Fruit fly (Drosophila melanogaster) whole organism, embryonic: ENCODE results near the gene aru.

ENCODE experiments used
- ATbp ChIP-seq: fragments of 200-800 bp; sonication (Bioruptor generic); optimal IDR thresholded peaks from 2 replicates; lab custom pipeline; 2017; ENCODE audit warnings: missing biosample characterization, mild to moderate bottlenecking, missing genetic modification characterization, missing genetic modification reagents
- CG1024 ChIP-seq: fragments of 200-800 bp; sonication (Bioruptor generic); IDR thresholded peaks from 2 replicates; pipeline ENCODE4 v1.3.6; 2022; ENCODE audit warnings: missing biosample characterization, missing genetic modification characterization
- CG10431 ChIP-seq: fragments of 200-800 bp; sonication (Bioruptor generic); optimal IDR thresholded peaks from 3 replicates; lab custom pipeline; 2018; ENCODE audit warnings: missing biosample characterization, mild to moderate bottlenecking, missing genetic modification characterization
- CG10543 ChIP-seq: fragments of 200-800 bp; sonication (Bioruptor generic); optimal IDR thresholded peaks from 3 replicates; lab custom pipeline; 2017; ENCODE audit warnings: missing biosample characterization, mild to moderate bottlenecking, missing genetic modification characterization, moderate library complexity
- CG11456 ChIP-seq: fragments of 200-800 bp; sonication (Bioruptor generic); IDR thresholded peaks from 3 replicates; pipeline ENCODE4 v1.3.6; 2022; ENCODE audit warnings: missing biosample characterization, missing genetic modification characterization
- CG11504 ChIP-seq: fragments of 200-800 bp; sonication (Bioruptor generic); optimal IDR thresholded peaks from 3 replicates; lab custom pipeline; 2019; ENCODE audit warnings: missing biosample characterization, mild to moderate bottlenecking, missing genetic modification characterization, moderate library complexity
- CG11695 ChIP-seq: fragments of 200-800 bp; sonication (Bioruptor generic); IDR thresholded peaks from 3 replicates; pipeline ENCODE4 v1.3.6; 2022; ENCODE audit warnings: missing biosample characterization, missing genetic modification characterization
- CG12769 ChIP-seq: fragments of 200-800 bp; sonication (Bioruptor generic); optimal IDR thresholded peaks from 2 replicates; lab custom pipeline; 2019; ENCODE audit warnings: missing biosample characterization, mild to moderate bottlenecking, missing genetic modification characterization, moderate library complexity
- CG13624 ChIP-seq: fragments of 200-800 bp; sonication (Bioruptor generic); optimal IDR thresholded peaks from 2 replicates; lab custom pipeline; 2016; ENCODE audit warnings: missing biosample characterization, missing genetic modification characterization
- CG13775 ChIP-seq: fragments of 200-800 bp; sonication (Bioruptor generic); optimal IDR thresholded peaks from 3 replicates; lab custom pipeline; 2017; ENCODE audit warnings: missing biosample characterization, mild to moderate bottlenecking, missing genetic modification characterization
- CG15011 ChIP-seq: fragments of 200-800 bp; sonication (Bioruptor generic); optimal IDR thresholded peaks from 3 replicates; lab custom pipeline; 2018; ENCODE audit warnings: missing biosample characterization, mild to moderate bottlenecking, missing genetic modification characterization
- CG15514 ChIP-seq: fragments of 200-800 bp; sonication (Bioruptor generic); optimal IDR thresholded peaks from 3 replicates; lab custom pipeline; 2017; ENCODE audit warnings: missing biosample characterization, missing genetic modification characterization, mild to moderate bottlenecking, moderate library complexity, missing genetic modification reagents
- CG1603 ChIP-seq: fragments of 200-800 bp; sonication (Bioruptor generic); optimal IDR thresholded peaks from 2 replicates; lab custom pipeline; 2019; ENCODE audit warnings: missing biosample characterization, mild to moderate bottlenecking, missing genetic modification characterization, moderate library complexity
- CG16779 ChIP-seq: fragments of 200-800 bp; sonication (Bioruptor generic); IDR thresholded peaks from 2 replicates; pipeline ENCODE4 v1.3.6; 2022; ENCODE audit warnings: missing biosample characterization, missing genetic modification characterization
- CG17328 ChIP-seq: fragments of 200-800 bp; sonication (Bioruptor generic); IDR thresholded peaks from 2 replicates; pipeline ENCODE4 v1.3.6; 2022; ENCODE audit warnings: missing biosample characterization, missing genetic modification characterization
- CG17385 ChIP-seq: fragments of 200-800 bp; sonication (Bioruptor generic); optimal IDR thresholded peaks from 3 replicates; lab custom pipeline; 2018; ENCODE audit warnings: missing biosample characterization, mild to moderate bottlenecking, missing genetic modification characterization
- CG17612 ChIP-seq: fragments of 200-800 bp; sonication (Bioruptor generic); IDR thresholded peaks from 2 replicates; pipeline ENCODE4 v1.3.6; 2022; ENCODE audit warnings: missing biosample characterization, missing genetic modification characterization
- CG1792 ChIP-seq: fragments of 200-800 bp; sonication (Bioruptor generic); optimal IDR thresholded peaks from 2 replicates; lab custom pipeline; 2016; ENCODE audit warnings: missing biosample characterization, missing genetic modification characterization
- CG18619 ChIP-seq: fragments of 200-800 bp; sonication (Bioruptor generic); optimal IDR thresholded peaks from 3 replicates; lab custom pipeline; 2017; ENCODE audit warnings: missing biosample characterization, mild to moderate bottlenecking, missing genetic modification characterization
- CG2129 ChIP-seq: fragments of 200-800 bp; sonication (Bioruptor generic); IDR thresholded peaks from 2 replicates; pipeline ENCODE4 v1.3.6; 2022; ENCODE audit warnings: missing biosample characterization, missing genetic modification characterization; ENCODE audit not compliant: partially characterized antibody
- CG2678 ChIP-seq: fragments of 200-800 bp; sonication (Bioruptor generic); optimal IDR thresholded peaks from 3 replicates; lab custom pipeline; 2019; ENCODE audit warnings: missing biosample characterization, mild to moderate bottlenecking, missing genetic modification characterization, moderate library complexity
- CG30403 ChIP-seq: fragments of 200-800 bp; sonication (Bioruptor generic); optimal IDR thresholded peaks from 3 replicates; lab custom pipeline; 2016; ENCODE audit warnings: missing biosample characterization, missing genetic modification characterization
- CG31365 ChIP-seq: fragments of 200-800 bp; sonication (Bioruptor generic); optimal IDR thresholded peaks from 2 replicates; lab custom pipeline; 2018; ENCODE audit warnings: missing biosample characterization, mild to moderate bottlenecking, missing genetic modification characterization
- CG3281 ChIP-seq: fragments of 200-800 bp; sonication (Bioruptor generic); optimal IDR thresholded peaks from 3 replicates; lab custom pipeline; 2017; ENCODE audit warnings: missing biosample characterization, mild to moderate bottlenecking, missing genetic modification characterization
- CG4820 ChIP-seq: fragments of 200-800 bp; sonication (Bioruptor generic); optimal IDR thresholded peaks from 3 replicates; lab custom pipeline; 2016; ENCODE audit warnings: missing biosample characterization, missing genetic modification characterization
- CG5953 ChIP-seq: fragments of 200-800 bp; sonication (Bioruptor generic); IDR thresholded peaks from 2 replicates; pipeline ENCODE4 v1.3.6; 2022; ENCODE audit warnings: missing biosample characterization, missing genetic modification characterization
- CG6791 ChIP-seq: fragments of 200-800 bp; sonication (Bioruptor generic); IDR thresholded peaks from 3 replicates; pipeline ENCODE4 v1.3.6; 2022; ENCODE audit warnings: missing biosample characterization, missing genetic modification characterization; ENCODE audit not compliant: partially characterized antibody
- CG6854 ChIP-seq: fragments of 200-800 bp; sonication (Bioruptor generic); optimal IDR thresholded peaks from 3 replicates; lab custom pipeline; 2017; ENCODE audit warnings: missing biosample characterization, mild to moderate bottlenecking, missing genetic modification characterization
- CG7839 ChIP-seq: fragments of 200-800 bp; sonication (Bioruptor generic); optimal IDR thresholded peaks from 3 replicates; lab custom pipeline; 2018; ENCODE audit warnings: missing biosample characterization, mild to moderate bottlenecking, missing genetic modification characterization, moderate library complexity
- CG9932 ChIP-seq: fragments of 200-800 bp; sonication (Bioruptor generic); IDR thresholded peaks from 2 replicates; pipeline ENCODE4 v1.3.6; 2022; ENCODE audit warnings: missing biosample characterization, missing genetic modification characterization
- CoRest ChIP-seq: fragments of 200-800 bp; sonication (Bioruptor generic); optimal IDR thresholded peaks from 3 replicates; lab custom pipeline; 2018; ENCODE audit warnings: missing biosample characterization, mild to moderate bottlenecking, missing genetic modification characterization, moderate library complexity
- Dll ChIP-seq: fragments of 200-800 bp; sonication (Bioruptor generic); IDR thresholded peaks from 4 replicates; pipeline ENCODE4 v1.3.6; 2022; ENCODE audit warnings: missing biosample characterization, missing genetic modification characterization; ENCODE audit not compliant: partially characterized antibody
- Dp ChIP-seq: fragments of 200-800 bp; sonication (Bioruptor generic); optimal IDR thresholded peaks from 2 replicates; lab custom pipeline; 2018; ENCODE audit warnings: missing biosample characterization, mild to moderate bottlenecking, missing genetic modification characterization, moderate library complexity
- Ets97D ChIP-seq: fragments of 200-800 bp; sonication (Bioruptor generic); optimal IDR thresholded peaks from 3 replicates; lab custom pipeline; 2016; ENCODE audit warnings: missing biosample characterization, missing genetic modification characterization
- Hr51 ChIP-seq, 2 experiments: fragments of 200-800 bp; sonication (Bioruptor generic); optimal IDR thresholded peaks; 2 replicates in 1 of 2; 3 replicates in 1 of 2; lab custom pipeline; 2016 to 2018; ENCODE audit warnings: missing biosample characterization in 2 of 2, missing genetic modification characterization in 2 of 2, mild to moderate bottlenecking in 1 of 2, moderate library complexity in 1 of 2
- Jarid2 ChIP-seq: fragments of 200-800 bp; sonication (Bioruptor generic); optimal IDR thresholded peaks from 3 replicates; lab custom pipeline; 2017; ENCODE audit warnings: mild to moderate bottlenecking, missing biosample characterization, missing genetic modification reagents, missing genetic modification characterization
- Sin3A ChIP-seq: fragments of >200 bp; optimal IDR thresholded peaks from 2 replicates; lab custom pipeline; 2018
- br ChIP-seq: fragments of >200 bp; optimal IDR thresholded peaks from 2 replicates; lab custom pipeline; 2017
- cas ChIP-seq: fragments of 200-800 bp; sonication (Bioruptor generic); IDR thresholded peaks from 2 replicates; pipeline ENCODE4 v1.3.6; 2022; ENCODE audit warnings: missing biosample characterization, missing genetic modification characterization
- dati ChIP-seq: fragments of 200-800 bp; sonication (Bioruptor generic); IDR thresholded peaks from 2 replicates; pipeline ENCODE4 v1.3.6; 2022; ENCODE audit warnings: missing biosample characterization, missing genetic modification characterization
- dm ChIP-seq: fragments of 200-800 bp; sonication (Bioruptor generic); optimal IDR thresholded peaks from 3 replicates; lab custom pipeline; 2016; ENCODE audit warnings: missing biosample characterization, missing genetic modification characterization
- gsb ChIP-seq: fragments of 200-800 bp; sonication (Bioruptor generic); IDR thresholded peaks from 2 replicates; pipeline ENCODE4 v1.3.6; 2022; ENCODE audit warnings: missing biosample characterization, missing genetic modification characterization
- her ChIP-seq: fragments of 200-800 bp; sonication (Bioruptor generic); optimal IDR thresholded peaks from 2 replicates; lab custom pipeline; 2016; ENCODE audit warnings: missing biosample characterization, missing genetic modification characterization
- onecut ChIP-seq: fragments of 200-800 bp; sonication (Bioruptor generic); IDR thresholded peaks from 2 replicates; pipeline ENCODE4 v1.3.6; 2022; ENCODE audit warnings: missing biosample characterization, missing genetic modification characterization
- ssp ChIP-seq: fragments of 200-800 bp; sonication (Bioruptor generic); IDR thresholded peaks from 2 replicates; pipeline ENCODE4 v1.3.6; 2022; ENCODE audit warnings: missing biosample characterization, missing genetic modification characterization
- stc ChIP-seq: fragments of 200-800 bp; sonication (Bioruptor generic); IDR thresholded peaks from 2 replicates; pipeline ENCODE4 v1.3.6; 2022; ENCODE audit warnings: missing biosample characterization, missing genetic modification characterization
- stwl ChIP-seq: fragments of 200-800 bp; sonication (Bioruptor generic); optimal IDR thresholded peaks from 3 replicates; lab custom pipeline; 2018; ENCODE audit warnings: missing biosample characterization, mild to moderate bottlenecking, missing genetic modification characterization, moderate library complexity
- sug ChIP-seq: fragments of 200-800 bp; optimal IDR thresholded peaks from 2 replicates; lab custom pipeline; 2019; ENCODE audit warnings: missing biosample characterization, mild to moderate bottlenecking, missing genetic modification characterization, moderate library complexity
- ttk ChIP-seq: fragments of 200-800 bp; sonication (Bioruptor generic); IDR thresholded peaks from 2 replicates; pipeline ENCODE4 v2.1.2; 2022; ENCODE audit warnings: missing biosample characterization, missing genetic modification characterization
- zen ChIP-seq: fragments of 200-800 bp; sonication (Bioruptor generic); optimal IDR thresholded peaks from 3 replicates; lab custom pipeline; 2018; ENCODE audit warnings: missing biosample characterization, mild to moderate bottlenecking, missing genetic modification characterization, moderate library complexity

aru gene

DNA sequence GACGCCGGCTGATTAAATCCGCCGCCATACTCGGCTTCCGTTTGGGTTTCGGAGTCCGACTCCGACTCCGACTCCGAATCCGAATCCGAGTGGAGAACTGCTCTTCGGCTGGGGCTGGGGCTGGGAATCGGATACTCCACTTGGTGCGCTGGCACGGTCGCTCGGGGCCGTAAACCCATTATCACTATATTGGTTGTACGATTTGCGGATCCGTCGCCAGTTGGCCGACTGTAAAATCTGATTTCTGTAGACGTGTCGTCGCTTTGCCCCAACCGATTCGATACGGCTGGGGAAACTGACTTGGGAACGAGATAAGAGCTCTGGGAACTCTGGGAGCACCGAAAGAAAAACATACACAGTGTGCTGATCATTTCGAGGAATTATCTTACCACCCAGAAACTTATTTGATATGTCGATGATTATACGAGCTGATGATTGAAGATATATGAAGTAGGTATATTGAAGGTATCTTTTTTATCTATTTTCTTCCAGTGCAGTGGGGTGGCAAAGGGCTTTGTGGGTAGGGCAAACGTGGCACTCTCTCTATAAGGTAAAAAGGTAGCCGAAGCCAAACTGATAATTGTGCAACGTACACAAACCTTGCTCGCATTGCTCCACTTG, 10.1 kb downstream of the aru start:
- TF ChIP-seq CG4820 (GFP tag; lab: Kevin White, UChicago) (no peak), cas (GFP tag; lab: Robert Waterston, UW) (no peak), ttk (peak; percentile 59), stc (peak; percentile 52), ssp (GFP tag; lab: Robert Waterston, UW) (0 out of 2 replicates have a peak, but pooled peaks have one; percentile 12), CG17328 (GFP tag; lab: Robert Waterston, UW) (peak; percentile 70), onecut (GFP tag; lab: Robert Waterston, UW) (0 out of 2 replicates have a peak, but pooled peaks have one; percentile 13), CG31365 (tag; lab: Kevin White, UChicago) (no peak), CG1792 (no peak), CG16779 (GFP tag; lab: Robert Waterston, UW) (no peak), Hr51 (GFP tag; optimal IDR thresholded peaks at IDR 0.05; lab: Kevin White, UChicago) (peak in 1 of 2 experiments; percentile 55), CG2129 (GFP tag; lab: Robert Waterston, UW) (no peak), her (GFP tag; lab: Kevin White, UChicago) (peak; percentile 33), gsb (GFP tag; lab: Robert Waterston, UW) (no peak), ATbp (GFP tag; lab: Kevin White, UChicago) (peak; percentile 69), Ets97D (GFP tag; lab: Kevin White, UChicago) (no peak), CG12769 (tag; lab: Kevin White, UChicago) (peak; percentile 85), CG6854 (GFP tag; lab: Kevin White, UChicago) (peak; percentile 16), zen (tag; lab: Kevin White, UChicago) (no peak), Dp (GFP tag; lab: Kevin White, UChicago) (no peak), CG11695 (GFP tag; lab: Robert Waterston, UW) (peak; percentile 68; the same call in 2 of the 3 replicates), dati (GFP tag; lab: Robert Waterston, UW) (no peak), Jarid2 (no peak), CG13775 (GFP tag; lab: Kevin White, UChicago) (no peak), CG2678 (peak; percentile 55), CG18619 (GFP tag; lab: Kevin White, UChicago) (peak; percentile 8), CG6791 (GFP tag; lab: Robert Waterston, UW) (no peak), CG15514 (GFP tag; lab: Kevin White, UChicago) (peak; percentile 13), CG11504 (peak; percentile 68), CG10431 (GFP tag; lab: Kevin White, UChicago) (no peak), CG9932 (GFP tag; lab: Robert Waterston, UW) (peak; percentile 58), sug (tag; lab: Kevin White, UChicago) (peak; percentile 82), CG10543 (no peak), CG1024 (0 out of 2 replicates have a peak, but pooled peaks have one; percentile 23), CoRest (tag; lab: Kevin White, UChicago) (peak; percentile 54), stwl (no peak), CG17385 (GFP tag; lab: Kevin White, UChicago) (peak; percentile 72), CG15011 (GFP tag; lab: Kevin White, UChicago) (no peak), dm (no peak), CG11456 (GFP tag; lab: Robert Waterston, UW) (no peak), CG7839 (tag; lab: Kevin White, UChicago) (peak; percentile 66), CG5953 (peak; percentile 72), Sin3A (lab: Kevin White, UChicago) (no peak), Dll (no peak), CG1603 (tag; lab: Kevin White, UChicago) (peak; percentile 82), CG17612 (GFP tag; lab: Robert Waterston, UW) (no peak), br (lab: Kevin White, UChicago) (no peak), CG3281 (no peak), CG13624 (GFP tag; lab: Kevin White, UChicago) (peak; percentile 20), CG30403 (GFP tag; lab: Kevin White, UChicago) (peak; percentile 64)
